Fruit fly (Drosophila melanogaster) whole organism, embryonic: ENCODE results near the gene CG6149.

Experiments used
- Abd-B ChIP-seq: fragments of 200-800 bp; sonication (Bioruptor generic); optimal IDR thresholded peaks from 2 replicates; lab custom pipeline; 2018; ENCODE audit warnings: missing biosample characterization, mild to moderate bottlenecking, missing genetic modification characterization, moderate library complexity
- Awh ChIP-seq: fragments of 200-800 bp; sonication (Bioruptor generic); IDR thresholded peaks from 2 replicates; pipeline ENCODE4, ENCODE4 v1.3.6; 2022; ENCODE audit warnings: missing biosample characterization, missing genetic modification characterization
- CG10147 ChIP-seq: fragments of 200-800 bp; sonication (Bioruptor generic); optimal IDR thresholded peaks from 2 replicates; lab custom pipeline; 2019; ENCODE audit warnings: missing biosample characterization, mild to moderate bottlenecking, missing genetic modification characterization, moderate library complexity
- CG11560 ChIP-seq: fragments of 200-800 bp; sonication (Bioruptor generic); IDR thresholded peaks from 3 replicates; pipeline ENCODE4 v1.3.6; 2022; ENCODE audit warnings: missing biosample characterization, missing genetic modification characterization
- CG13775 ChIP-seq: fragments of 200-800 bp; sonication (Bioruptor generic); optimal IDR thresholded peaks from 3 replicates; lab custom pipeline; 2017; ENCODE audit warnings: missing biosample characterization, mild to moderate bottlenecking, missing genetic modification characterization
- CG15011 ChIP-seq: fragments of 200-800 bp; sonication (Bioruptor generic); optimal IDR thresholded peaks from 3 replicates; lab custom pipeline; 2018; ENCODE audit warnings: missing biosample characterization, mild to moderate bottlenecking, missing genetic modification characterization
- CG15269 ChIP-seq: fragments of 200-800 bp; sonication (Bioruptor generic); optimal IDR thresholded peaks from 2 replicates; lab custom pipeline; 2018; ENCODE audit warnings: missing biosample characterization, mild to moderate bottlenecking, missing genetic modification characterization, moderate library complexity
- CG1792 ChIP-seq: fragments of 200-800 bp; sonication (Bioruptor generic); optimal IDR thresholded peaks from 2 replicates; lab custom pipeline; 2016; ENCODE audit warnings: missing biosample characterization, missing genetic modification characterization
- CG18476 ChIP-seq: fragments of 200-800 bp; sonication (Bioruptor generic); optimal IDR thresholded peaks from 2 replicates; lab custom pipeline; 2016; ENCODE audit warnings: missing biosample characterization, mild to moderate bottlenecking, missing genetic modification characterization
- CG2120 ChIP-seq: fragments of 200-800 bp; sonication (Bioruptor generic); optimal IDR thresholded peaks from 3 replicates; lab custom pipeline; 2016; ENCODE audit warnings: missing biosample characterization, missing genetic modification characterization
- CG2875 ChIP-seq: fragments of 200-800 bp; sonication (Bioruptor generic); optimal IDR thresholded peaks from 2 replicates; lab custom pipeline; 2017; ENCODE audit warnings: missing biosample characterization, mild to moderate bottlenecking, missing genetic modification characterization, missing genetic modification reagents
- CG33557 ChIP-seq: fragments of 200-800 bp; sonication (Bioruptor generic); optimal IDR thresholded peaks from 2 replicates; lab custom pipeline; 2019; ENCODE audit warnings: missing biosample characterization, mild to moderate bottlenecking, missing genetic modification characterization, moderate library complexity
- CG43689 ChIP-seq: fragments of 200-800 bp; sonication (Bioruptor generic); IDR thresholded peaks from 2 replicates; pipeline ENCODE4 v1.3.6; 2022; ENCODE audit warnings: missing biosample characterization, missing genetic modification characterization
- CG4404 ChIP-seq: fragments of 200-800 bp; sonication (Bioruptor generic); IDR thresholded peaks from 2 replicates; pipeline ENCODE4 v1.3.6; 2022; ENCODE audit warnings: missing biosample characterization, missing genetic modification characterization
- CG6813 ChIP-seq: fragments of 200-800 bp; sonication (Bioruptor generic); optimal IDR thresholded peaks from 2 replicates; lab custom pipeline; 2017; ENCODE audit warnings: missing biosample characterization, missing genetic modification characterization, mild to moderate bottlenecking, moderate library complexity, missing genetic modification reagents
- CG7556 ChIP-seq: fragments of 200-800 bp; sonication (Bioruptor generic); optimal IDR thresholded peaks from 2 replicates; lab custom pipeline; 2017; ENCODE audit warnings: missing biosample characterization, mild to moderate bottlenecking, missing genetic modification characterization
- CG7928 ChIP-seq: fragments of 200-800 bp; sonication (Bioruptor generic); optimal IDR thresholded peaks from 2 replicates; lab custom pipeline; 2017; ENCODE audit warnings: missing biosample characterization, mild to moderate bottlenecking, missing genetic modification characterization
- CG9727 ChIP-seq: fragments of 200-800 bp; sonication (Bioruptor generic); optimal IDR thresholded peaks from 3 replicates; lab custom pipeline; 2017; ENCODE audit warnings: missing biosample characterization, mild to moderate bottlenecking, missing genetic modification characterization
- Camta ChIP-seq: fragments of 200-800 bp; sonication (Bioruptor generic); optimal IDR thresholded peaks from 2 replicates; lab custom pipeline; 2016; ENCODE audit warnings: missing biosample characterization, missing genetic modification characterization
- Dad ChIP-seq: fragments of 200-800 bp; sonication (Bioruptor generic); optimal IDR thresholded peaks from 3 replicates; lab custom pipeline; 2016; ENCODE audit warnings: missing biosample characterization, missing genetic modification characterization
- Drgx ChIP-seq: fragments of 200-800 bp; sonication (Bioruptor generic); IDR thresholded peaks from 2 replicates; pipeline ENCODE4 v1.3.6; 2022; ENCODE audit warnings: missing biosample characterization, missing genetic modification characterization
- E2f1 ChIP-seq: fragments of 200-800 bp; sonication (Bioruptor generic); IDR thresholded peaks from 2 replicates; pipeline ENCODE4 v1.3.6; 2022; ENCODE audit warnings: missing biosample characterization, missing genetic modification characterization
- Ets97D ChIP-seq: fragments of 200-800 bp; sonication (Bioruptor generic); optimal IDR thresholded peaks from 3 replicates; lab custom pipeline; 2016; ENCODE audit warnings: missing biosample characterization, missing genetic modification characterization
- HmgZ ChIP-seq: fragments of 200-800 bp; sonication (Bioruptor generic); optimal IDR thresholded peaks from 2 replicates; lab custom pipeline; 2018; ENCODE audit warnings: missing biosample characterization, mild to moderate bottlenecking, missing genetic modification characterization
- Hr39 ChIP-seq: fragments of >200 bp; optimal IDR thresholded peaks from 2 replicates; lab custom pipeline; 2017
- Lim3 ChIP-seq: fragments of 200-800 bp; sonication (Bioruptor generic); IDR thresholded peaks from 2 replicates; pipeline ENCODE4 v1.3.6; 2022; ENCODE audit warnings: missing biosample characterization, missing genetic modification characterization
- NC2β ChIP-seq: fragments of 200-800 bp; sonication (Bioruptor generic); optimal IDR thresholded peaks from 2 replicates; lab custom pipeline; 2016; ENCODE audit warnings: missing biosample characterization, missing genetic modification characterization
- Spps ChIP-seq: fragments of 200-800 bp; sonication (Bioruptor generic); optimal IDR thresholded peaks from 2 replicates; lab custom pipeline; 2018; ENCODE audit warnings: missing biosample characterization, mild to moderate bottlenecking, missing genetic modification characterization
- bigmax ChIP-seq: fragments of 200-800 bp; sonication (Bioruptor generic); optimal IDR thresholded peaks from 2 replicates; lab custom pipeline; 2018; ENCODE audit warnings: missing biosample characterization, mild to moderate bottlenecking, missing genetic modification characterization
- bsh ChIP-seq, 2 experiments: fragments of 200-800 bp; sonication (Bioruptor generic); optimal IDR thresholded peaks; 2 replicates each; lab custom pipeline; 2017 to 2018; ENCODE audit warnings: mild to moderate bottlenecking in 2 of 2, missing biosample characterization in 2 of 2, missing genetic modification characterization in 2 of 2, moderate library complexity in 1 of 2
- cato ChIP-seq: fragments of 200-800 bp; sonication (Bioruptor generic); optimal IDR thresholded peaks from 2 replicates; lab custom pipeline; 2016; ENCODE audit warnings: missing biosample characterization, missing genetic modification characterization, borderline replicate concordance
- caup ChIP-seq: fragments of 200-800 bp; sonication (Bioruptor generic); optimal IDR thresholded peaks from 3 replicates; lab custom pipeline; 2017; ENCODE audit warnings: missing biosample characterization, mild to moderate bottlenecking, missing genetic modification characterization, moderate library complexity; ENCODE audit not compliant: severe bottlenecking
- chinmo ChIP-seq: fragments of 200-800 bp; sonication (Bioruptor generic); IDR thresholded peaks from 4 replicates; pipeline ENCODE4 v1.3.6; 2022; ENCODE audit warnings: missing biosample characterization, missing genetic modification characterization; ENCODE audit not compliant: partially characterized antibody
- chm ChIP-seq: fragments of 200-800 bp; sonication (Bioruptor generic); IDR thresholded peaks from 2 replicates; pipeline ENCODE4 v1.3.6; 2022; ENCODE audit warnings: missing biosample characterization, missing genetic modification characterization
- chn ChIP-seq: fragments of 200-800 bp; sonication (Bioruptor generic); optimal IDR thresholded peaks from 2 replicates; lab custom pipeline; 2016; ENCODE audit warnings: missing biosample characterization, missing genetic modification characterization
- da ChIP-seq: fragments of 200-800 bp; sonication (Bioruptor generic); optimal IDR thresholded peaks from 2 replicates; lab custom pipeline; 2016; ENCODE audit warnings: missing biosample characterization, missing genetic modification characterization
- exex ChIP-seq: fragments of 200-800 bp; sonication (Bioruptor generic); optimal IDR thresholded peaks from 4 replicates; lab custom pipeline; 2018; ENCODE audit warnings: missing biosample characterization, mild to moderate bottlenecking, missing genetic modification characterization, moderate library complexity
- grau ChIP-seq: fragments of 200-800 bp; optimal IDR thresholded peaks from 3 replicates; lab custom pipeline; 2019; ENCODE audit warnings: missing biosample characterization, mild to moderate bottlenecking, missing genetic modification characterization, moderate library complexity
- klu ChIP-seq: fragments of 200-800 bp; sonication (Bioruptor generic); IDR thresholded peaks from 2 replicates; pipeline ENCODE4 v1.3.6; 2022; ENCODE audit warnings: missing biosample characterization, missing genetic modification characterization
- kni ChIP-seq: fragments of 200-800 bp; sonication (Bioruptor generic); optimal IDR thresholded peaks from 3 replicates; lab custom pipeline; 2017; ENCODE audit warnings: mild to moderate bottlenecking, missing biosample characterization, missing genetic modification reagents, missing genetic modification characterization
- mam ChIP-seq: fragments of 200-800 bp; sonication (Bioruptor generic); optimal IDR thresholded peaks from 3 replicates; lab custom pipeline; 2016; ENCODE audit warnings: missing biosample characterization, missing genetic modification characterization
- mld ChIP-seq: fragments of 200-800 bp; sonication (Bioruptor generic); IDR thresholded peaks from 3 replicates; pipeline ENCODE4 v1.3.6; 2022; ENCODE audit warnings: missing biosample characterization, missing genetic modification characterization; ENCODE audit not compliant: partially characterized antibody
- salm ChIP-seq: fragments of 200-800 bp; sonication (Bioruptor generic); optimal IDR thresholded peaks from 2 replicates; lab custom pipeline; 2018; ENCODE audit warnings: missing biosample characterization, mild to moderate bottlenecking, missing genetic modification characterization
- sna ChIP-seq: fragments of 200-800 bp; sonication (Bioruptor generic); IDR thresholded peaks from 2 replicates; pipeline ENCODE4 v1.3.6; 2022; ENCODE audit warnings: missing biosample characterization, missing genetic modification characterization; ENCODE audit not compliant: partially characterized antibody
- stwl ChIP-seq: fragments of 200-800 bp; sonication (Bioruptor generic); optimal IDR thresholded peaks from 3 replicates; lab custom pipeline; 2018; ENCODE audit warnings: missing biosample characterization, mild to moderate bottlenecking, missing genetic modification characterization, moderate library complexity
- tup ChIP-seq: fragments of 200-800 bp; sonication (Bioruptor generic); optimal IDR thresholded peaks from 2 replicates; lab custom pipeline; 2016; ENCODE audit warnings: missing biosample characterization, mild to moderate bottlenecking, missing genetic modification characterization, moderate library complexity
- tx ChIP-seq: fragments of 200-800 bp; sonication (Bioruptor generic); optimal IDR thresholded peaks from 2 replicates; lab custom pipeline; 2016; ENCODE audit warnings: missing biosample characterization, missing genetic modification characterization
- wek ChIP-seq: fragments of 200-800 bp; sonication (Bioruptor generic); optimal IDR thresholded peaks from 3 replicates; lab custom pipeline; 2018; ENCODE audit warnings: missing biosample characterization, mild to moderate bottlenecking, missing genetic modification characterization, moderate library complexity
- wor ChIP-seq: fragments of 200-800 bp; sonication (Bioruptor generic); IDR thresholded peaks from 2 replicates; pipeline ENCODE4 v1.3.6; 2022; ENCODE audit warnings: missing biosample characterization, missing genetic modification characterization

The CG6149 gene

dm6 chr3L:11416495-11417272 is 18.6 kb downstream of the CG6149 start (continued):
- no peak for TF ChIP-seq sna
- peak; percentile 75 for TF ChIP-seq Lim3 (GFP tag; lab: Robert Waterston, UW)
- peak; percentile 66 for TF ChIP-seq CG13775 (GFP tag; lab: Kevin White, UChicago)
- TF ChIP-seq E2f1 (GFP tag; lab: Robert Waterston, UW), result peak; percentile 91
- TF ChIP-seq CG7556 (GFP tag; lab: Kevin White, UChicago), result peak; percentile 74
- peak; percentile 53 for TF ChIP-seq CG15011
- peak; percentile 64 for TF ChIP-seq CG15269 (tag; lab: Kevin White, UChicago)
- peak; percentile 80 for TF ChIP-seq CG9727 (GFP tag; lab: Kevin White, UChicago)
- peak; percentile 85 for TF ChIP-seq bigmax
- TF ChIP-seq CG43689 (GFP tag; lab: Robert Waterston, UW), result peak; percentile 82
- TF ChIP-seq exex (tag; lab: Kevin White, UChicago), result no peak
- peak in 1 of 2 experiments; percentile 92 for TF ChIP-seq bsh (GFP tag; optimal IDR thresholded peaks at IDR 0.05; lab: Kevin White, UChicago)
- no peak for TF ChIP-seq mld (GFP tag; lab: Robert Waterston, UW)
- peak; percentile 85 for TF ChIP-seq chn (GFP tag; lab: Kevin White, UChicago)
- TF ChIP-seq CG4404, result peak; percentile 84
- TF ChIP-seq grau, result peak; percentile 20
- peak; percentile 78 for TF ChIP-seq tx (GFP tag; lab: Kevin White, UChicago)
- peak; percentile 60 for TF ChIP-seq tup (GFP tag; lab: Kevin White, UChicago)
- peak; percentile 34 for TF ChIP-seq caup (GFP tag; lab: Kevin White, UChicago)
- no peak for TF ChIP-seq Hr39
- TF ChIP-seq Awh (GFP tag; lab: Robert Waterston, UW), result peak; percentile 96
- peak; percentile 78 for TF ChIP-seq cato (GFP tag; lab: Kevin White, UChicago)
- peak; percentile 85 for TF ChIP-seq Drgx (GFP tag; lab: Robert Waterston, UW)
- TF ChIP-seq CG33557 (GFP tag; lab: Kevin White, UChicago), result peak; percentile 72
- peak; percentile 14 for TF ChIP-seq HmgZ (tag; lab: Kevin White, UChicago)
- peak; percentile 96 for TF ChIP-seq chm (GFP tag; lab: Robert Waterston, UW)
- TF ChIP-seq Ets97D, result peak; percentile 41
- TF ChIP-seq Camta (GFP tag; lab: Kevin White, UChicago), result peak; percentile 77
- TF ChIP-seq Abd-B (GFP tag; lab: Kevin White, UChicago), result peak; percentile 78
- TF ChIP-seq CG7928, result peak; percentile 3
- peak; percentile 97 for TF ChIP-seq kni
- TF ChIP-seq chinmo (GFP tag; lab: Robert Waterston, UW), result no peak
- peak; percentile 66 for TF ChIP-seq Dad (GFP tag; lab: Kevin White, UChicago)
- peak; percentile 74 for TF ChIP-seq da (GFP tag; lab: Kevin White, UChicago)
- TF ChIP-seq mam (GFP tag; lab: Kevin White, UChicago), result peak; percentile 67
- TF ChIP-seq CG6813 (GFP tag; lab: Kevin White, UChicago), result peak; percentile 74
- TF ChIP-seq salm (tag; lab: Kevin White, UChicago), result peak; percentile 71
- TF ChIP-seq CG10147 (GFP tag; lab: Kevin White, UChicago), result peak; percentile 5
- TF ChIP-seq CG1792 (GFP tag; lab: Kevin White, UChicago), result peak; percentile 85
- TF ChIP-seq wek, result peak; percentile 63
- peak; percentile 46; the same call in 2 of the 3 replicates for TF ChIP-seq CG11560 (tag; lab: Robert Waterston, UW)
- peak; percentile 72 for TF ChIP-seq klu (GFP tag; lab: Robert Waterston, UW)
- peak; percentile 81 for TF ChIP-seq Spps (tag; lab: Kevin White, UChicago)
- peak; percentile 89 for TF ChIP-seq CG2875 (GFP tag; lab: Kevin White, UChicago)
- peak; percentile 16 for TF ChIP-seq stwl (tag; lab: Kevin White, UChicago)
- peak; percentile 78 for TF ChIP-seq NC2β
- peak; percentile 58 for TF ChIP-seq CG18476 (GFP tag; lab: Kevin White, UChicago)
- peak; percentile 91 for TF ChIP-seq wor (GFP tag; lab: Robert Waterston, UW)
- no peak for TF ChIP-seq CG2120
